Worm (Caenorhabditis elegans): ENCODE results near the gene abhd-5.1.

The abhd-5.1 gene

DNA sequence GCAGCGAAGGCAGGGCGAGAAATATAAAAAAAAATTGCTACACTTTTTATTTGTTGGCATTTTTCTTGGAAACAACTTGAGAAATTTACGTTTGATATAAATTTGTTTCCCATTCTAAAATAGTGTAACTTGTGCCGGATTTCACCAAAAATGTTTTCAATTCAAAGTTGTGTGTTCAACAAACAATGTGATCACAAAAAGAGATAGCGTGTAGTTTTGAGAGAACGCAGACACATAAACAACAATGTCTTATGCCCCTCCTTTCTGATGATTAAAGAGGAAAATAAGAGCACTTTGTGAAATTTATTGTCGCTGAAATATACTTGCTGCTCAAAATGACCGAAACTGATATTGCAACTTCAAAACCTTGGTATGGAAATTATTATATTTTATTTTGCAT lies at the start of gene abhd-5.1:
Gene abhd-5.1, plus strand, starts transcription at position 230 of the 400 bp plus-strand sequence.
- TF ChIP-seq pha-4 (tag; optimal IDR thresholded peaks at IDR 0.05) = peak; percentile 63
- no peak for TF ChIP-seq zag-1 (tag; optimal IDR thresholded peaks at IDR 0.05)
- TF ChIP-seq elt-2 (tag; optimal IDR thresholded peaks at IDR 0.05) = peak; percentile 7
- no peak for TF ChIP-seq egl-27 (tag; optimal IDR thresholded peaks at IDR 0.05)

DNA sequence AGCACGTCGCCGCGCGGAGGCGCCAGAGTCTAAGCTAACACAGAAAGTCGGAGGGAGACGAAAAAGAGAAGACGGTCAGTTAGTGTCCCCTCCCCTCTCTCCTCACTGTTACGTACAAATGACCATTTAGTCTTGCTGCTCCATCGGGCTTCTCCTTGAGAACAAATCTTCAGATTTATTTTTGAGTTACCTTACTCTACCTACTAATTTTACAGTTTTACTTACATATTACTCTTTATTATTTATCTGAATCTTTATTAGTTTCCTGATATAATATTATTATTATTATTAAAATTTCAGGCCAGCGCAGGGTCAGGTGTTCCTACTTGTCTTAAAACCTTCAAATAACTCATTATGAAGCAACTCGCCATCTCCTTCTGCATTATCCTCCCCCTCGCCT lies 46.7 kb upstream of the abhd-5.1 start, which contains the start of gene R02F11.1:
Gene R02F11.1, plus strand, starts transcription at position 301 of the 400 bp plus-strand sequence.
- TF ChIP-seq ztf-4 (tag; optimal IDR thresholded peaks at IDR 0.05) = no peak
- TF ChIP-seq unc-62 (GFP tag; optimal IDR thresholded peaks at IDR 0.05) = no peak

DNA sequence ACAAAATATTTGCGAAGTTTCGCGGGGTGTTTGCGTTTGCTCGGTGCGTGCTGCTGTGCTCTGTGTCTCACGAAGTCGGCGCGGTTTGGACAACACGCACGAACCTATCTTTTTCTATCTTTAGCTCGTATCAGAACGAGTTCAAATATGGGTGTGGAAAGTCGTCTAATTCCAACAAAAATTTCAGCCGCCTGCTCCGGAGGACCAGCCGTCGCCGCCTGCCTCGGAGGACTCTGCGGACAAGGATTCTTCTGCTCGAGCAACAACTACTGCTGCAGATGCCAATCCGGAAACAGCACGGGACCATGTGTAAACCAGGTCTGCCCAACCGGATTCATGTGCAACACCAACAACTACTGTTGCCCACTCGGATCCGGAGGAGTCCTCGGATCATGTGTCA lies 45.5 kb upstream of the abhd-5.1 start:
- TF ChIP-seq mdl-1 (tag; optimal IDR thresholded peaks at IDR 0.05) (no peak), mml-1 (tag; optimal IDR thresholded peaks at IDR 0.05) (no peak), nhr-237 (tag; optimal IDR thresholded peaks at IDR 0.05) (no peak), nhr-77 (tag; optimal IDR thresholded peaks at IDR 0.05) (no peak), fkh-2 (tag; optimal IDR thresholded peaks at IDR 0.05) (no peak), nhr-25 (tag; optimal IDR thresholded peaks at IDR 0.05) (no peak), lin-39 (tag; optimal IDR thresholded peaks at IDR 0.05) (no peak), ceh-82 (tag; optimal IDR thresholded peaks at IDR 0.05) (no peak), unc-62 (GFP tag; optimal IDR thresholded peaks at IDR 0.05) (no peak), ZK546.5 (tag; optimal IDR thresholded peaks at IDR 0.05) (no peak), nhr-23 (tag; optimal IDR thresholded peaks at IDR 0.05) (no peak), hmg-11 (tag; optimal IDR thresholded peaks at IDR 0.05) (no peak)

DNA sequence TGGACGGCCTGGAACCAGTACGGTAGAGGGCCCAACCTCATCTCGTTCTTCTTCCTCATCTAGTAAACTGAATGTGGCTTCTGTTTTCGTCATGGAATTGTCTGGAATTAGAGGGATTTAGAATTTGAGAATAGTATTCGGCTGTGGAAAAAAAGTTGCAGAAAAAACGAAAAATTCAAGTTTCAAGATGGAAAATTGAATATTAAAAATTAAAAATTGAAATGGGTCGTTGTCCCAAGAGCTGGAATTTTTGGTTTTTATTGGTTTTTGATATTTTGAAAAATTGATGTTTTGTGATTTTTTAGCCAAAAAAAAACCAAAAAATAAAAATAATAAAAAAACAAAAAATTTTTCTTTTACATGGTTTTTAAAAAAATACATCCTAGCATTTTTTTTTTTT lies 41.6 kb upstream of the abhd-5.1 start, which contains the start of gene R02F11.3:
Gene R02F11.3, minus strand, starts transcription at position 101 of the 400 bp plus-strand sequence.
- no peak for TF ChIP-seq unc-39 (tag; optimal IDR thresholded peaks at IDR 0.05)
- TF ChIP-seq elt-2 (tag; optimal IDR thresholded peaks at IDR 0.05) = no peak
- no peak for TF ChIP-seq mdl-1 (tag; optimal IDR thresholded peaks at IDR 0.05)
- no peak for TF ChIP-seq elt-3 (tag; optimal IDR thresholded peaks at IDR 0.05)
- no peak for TF ChIP-seq nhr-28 (tag; optimal IDR thresholded peaks at IDR 0.05)
- no peak for TF ChIP-seq elt-1 (tag; optimal IDR thresholded peaks at IDR 0.05)
- no peak for TF ChIP-seq fkh-10 (GFP tag; optimal IDR thresholded peaks at IDR 0.05)
- TF ChIP-seq ama-1 (optimal IDR thresholded peaks at IDR 0.05) = no peak
- TF ChIP-seq nhr-237 (tag; optimal IDR thresholded peaks at IDR 0.05) = no peak
- TF ChIP-seq unc-62 (GFP tag; optimal IDR thresholded peaks at IDR 0.05) = no peak
- TF ChIP-seq ceh-28 (tag; optimal IDR thresholded peaks at IDR 0.05) = no peak
- no peak for TF ChIP-seq lin-39 (tag; optimal IDR thresholded peaks at IDR 0.05)
- no peak for TF ChIP-seq nhr-23 (tag; optimal IDR thresholded peaks at IDR 0.05)
- TF ChIP-seq snpc-4 (tag; optimal IDR thresholded peaks at IDR 0.05) = no peak
- TF ChIP-seq jun-1 (tag; optimal IDR thresholded peaks at IDR 0.05) = no peak
- TF ChIP-seq nhr-43 (tag; optimal IDR thresholded peaks at IDR 0.05; ENCODE audit: poor library complexity, severe bottlenecking) = no peak
- no peak for TF ChIP-seq skn-1 (tag; optimal IDR thresholded peaks at IDR 0.05)
- no peak for TF ChIP-seq pha-4 (tag; optimal IDR thresholded peaks at IDR 0.05)
- TF ChIP-seq egl-5 (tag; optimal IDR thresholded peaks at IDR 0.05) = no peak

DNA sequence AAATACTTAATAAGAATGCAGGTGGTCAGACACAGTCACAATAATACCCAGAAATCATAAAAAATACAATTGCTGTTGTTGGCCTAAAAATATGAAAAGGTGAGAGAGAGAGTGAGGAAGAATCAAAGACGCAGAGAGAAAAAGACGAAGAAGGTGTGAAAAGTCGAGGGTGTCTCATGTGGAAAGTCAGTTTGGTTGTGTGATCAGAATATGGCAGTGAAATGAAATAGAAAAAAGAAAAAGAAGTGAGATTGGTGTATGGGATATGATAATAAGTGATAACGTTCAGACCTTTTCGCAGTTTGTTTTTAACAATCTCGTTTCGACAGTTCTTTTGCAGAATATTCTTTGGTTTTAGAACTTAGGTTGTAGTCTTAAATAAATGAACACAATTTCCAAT lies 40.6 kb upstream of the abhd-5.1 start:
- TF ChIP-seq ceh-16 (tag; optimal IDR thresholded peaks at IDR 0.05) (no peak), ceh-28 (tag; optimal IDR thresholded peaks at IDR 0.05) (no peak), lsy-12 (tag; optimal IDR thresholded peaks at IDR 0.05) (no peak), zag-1 (tag; optimal IDR thresholded peaks at IDR 0.05) (no peak), nhr-25 (tag; optimal IDR thresholded peaks at IDR 0.05) (no peak), jun-1 (tag; optimal IDR thresholded peaks at IDR 0.05) (no peak), ztf-4 (tag; optimal IDR thresholded peaks at IDR 0.05) (no peak), daf-12 (tag; optimal IDR thresholded peaks at IDR 0.05) (no peak), ZK546.5 (tag; optimal IDR thresholded peaks at IDR 0.05) (no peak), tbx-2 (tag; optimal IDR thresholded peaks at IDR 0.05) (no peak), unc-39 (tag; optimal IDR thresholded peaks at IDR 0.05) (no peak), egl-27 (tag; optimal IDR thresholded peaks at IDR 0.05) (no peak), aly-2 (tag; optimal IDR thresholded peaks at IDR 0.05) (no peak), mdl-1 (tag; optimal IDR thresholded peaks at IDR 0.05) (no peak), nhr-76 (tag; optimal IDR thresholded peaks at IDR 0.05) (no peak)

Measured in whole organism, L3 larva.